Worm (Caenorhabditis elegans) whole organism, mixed stage, embryonic: ENCODE measurements around the gene rpl-18.

Source experiments
- M03D4.4 ChIP-seq: sonication (generic microtip); optimal IDR thresholded peaks from 2 replicates; lab custom pipeline; 2017; ENCODE audit warnings: mild to moderate bottlenecking, missing genetic modification characterization, missing compliant biosample characterization
- bed-3 ChIP-seq: fragments of 200-800 bp; sonication (Bioruptor generic); optimal IDR thresholded peaks from 3 replicates; lab custom pipeline; 2018; ENCODE audit warnings: mild to moderate bottlenecking, missing genetic modification characterization, moderate library complexity, missing compliant biosample characterization
- blmp-1 ChIP-seq: fragments of 150-350 bp; optimal IDR thresholded peaks from 2 replicates; lab custom pipeline; 2014; ENCODE audit warnings: missing biosample characterization, missing genetic modification characterization
- ceh-39 ChIP-seq: fragments of 150-350 bp; optimal IDR thresholded peaks from 2 replicates; lab custom pipeline; 2014; ENCODE audit warnings: missing biosample characterization, missing genetic modification characterization
- ceh-43 ChIP-seq: fragments of 200-800 bp; sonication (Bioruptor generic); optimal IDR thresholded peaks from 2 replicates; lab custom pipeline; 2018; ENCODE audit warnings: mild to moderate bottlenecking, missing genetic modification characterization, moderate library complexity, missing compliant biosample characterization
- ces-1 ChIP-seq: fragments of 150-350 bp; optimal IDR thresholded peaks from 2 replicates; lab custom pipeline; 2014; ENCODE audit warnings: missing biosample characterization, missing genetic modification reagents, missing genetic modification characterization
- cnd-1 ChIP-seq: fragments of 200-800 bp; sonication (Bioruptor generic); optimal IDR thresholded peaks from 2 replicates; lab custom pipeline; 2018; ENCODE audit warnings: mild to moderate bottlenecking, missing genetic modification characterization, missing compliant biosample characterization
- elt-1 ChIP-seq: sonication (generic microtip); optimal IDR thresholded peaks from 2 replicates; lab custom pipeline; 2017; ENCODE audit warnings: missing genetic modification characterization, mild to moderate bottlenecking, missing compliant biosample characterization, antibody characterized with exemption, moderate library complexity, borderline replicate concordance; ENCODE audit not compliant: insufficient read depth
- elt-3 ChIP-seq: fragments of 150-350 bp; optimal IDR thresholded peaks from 2 replicates; lab custom pipeline; 2014; ENCODE audit warnings: missing biosample characterization, missing genetic modification characterization
- flh-1 ChIP-seq: fragments of 200-800 bp; sonication (Bioruptor generic); optimal IDR thresholded peaks from 2 replicates; lab custom pipeline; 2018; ENCODE audit warnings: mild to moderate bottlenecking, missing genetic modification characterization, moderate library complexity, missing compliant biosample characterization
- ham-2 ChIP-seq: fragments of 200-800 bp; sonication (Bioruptor generic); optimal IDR thresholded peaks from 2 replicates; lab custom pipeline; 2018; ENCODE audit warnings: mild to moderate bottlenecking, missing genetic modification characterization, missing compliant biosample characterization
- hlh-1 ChIP-seq: fragments of 150-350 bp; optimal IDR thresholded peaks from 2 replicates; lab custom pipeline; 2014; ENCODE audit warnings: missing biosample characterization, missing genetic modification reagents, missing genetic modification characterization
- lin-13 ChIP-seq: fragments of 150-350 bp; optimal IDR thresholded peaks from 2 replicates; lab custom pipeline; 2014; ENCODE audit warnings: missing biosample characterization, missing genetic modification characterization
- lin-32 ChIP-seq: fragments of 200-800 bp; sonication (Bioruptor generic); optimal IDR thresholded peaks from 2 replicates; lab custom pipeline; 2018; ENCODE audit warnings: mild to moderate bottlenecking, missing genetic modification characterization, missing compliant biosample characterization
- lsy-2 ChIP-seq: fragments of 150-350 bp; optimal IDR thresholded peaks from 2 replicates; lab custom pipeline; 2014; ENCODE audit warnings: missing biosample characterization, missing genetic modification characterization
- mab-5 ChIP-seq: fragments of 150-350 bp; optimal IDR thresholded peaks from 2 replicates; lab custom pipeline; 2014; ENCODE audit warnings: missing biosample characterization, missing genetic modification characterization
- mep-1 ChIP-seq: fragments of 150-350 bp; optimal IDR thresholded peaks from 2 replicates; lab custom pipeline; 2017; ENCODE audit warnings: missing biosample characterization, missing genetic modification reagents, missing genetic modification characterization, inconsistent platforms
- nhr-12 ChIP-seq: fragments of 150-350 bp; optimal IDR thresholded peaks from 2 replicates; lab custom pipeline; 2014; ENCODE audit warnings: missing biosample characterization, missing genetic modification characterization
- nhr-2 ChIP-seq: fragments of 150-350 bp; optimal IDR thresholded peaks from 2 replicates; lab custom pipeline; 2014; ENCODE audit warnings: missing biosample characterization, missing genetic modification characterization
- nhr-237 ChIP-seq: fragments of 150-350 bp; optimal IDR thresholded peaks from 2 replicates; lab custom pipeline; 2014; ENCODE audit warnings: missing biosample characterization, missing genetic modification characterization
- nhr-28 ChIP-seq: fragments of 150-350 bp; optimal IDR thresholded peaks from 2 replicates; lab custom pipeline; 2014; ENCODE audit warnings: missing biosample characterization, missing genetic modification characterization
- nhr-76 ChIP-seq: sonication (generic microtip); optimal IDR thresholded peaks from 2 replicates; lab custom pipeline; 2017; ENCODE audit warnings: missing biosample characterization, missing genetic modification characterization
- pha-4 ChIP-seq: fragments of 150-350 bp; optimal IDR thresholded peaks from 2 replicates; lab custom pipeline; 2018; ENCODE audit warnings: missing biosample characterization, missing genetic modification reagents, missing genetic modification characterization
- sem-2 ChIP-seq: fragments of 200-800 bp; sonication (Bioruptor generic); optimal IDR thresholded peaks from 2 replicates; lab custom pipeline; 2018; ENCODE audit warnings: mild to moderate bottlenecking, missing genetic modification characterization, missing compliant biosample characterization
- sptf-1 ChIP-seq: sonication (generic microtip); optimal IDR thresholded peaks from 2 replicates; lab custom pipeline; 2017; ENCODE audit warnings: mild to moderate bottlenecking, missing genetic modification characterization, moderate library complexity, missing compliant biosample characterization
- tbx-8 ChIP-seq: fragments of 200-800 bp; sonication (Bioruptor generic); optimal IDR thresholded peaks from 2 replicates; lab custom pipeline; 2018; ENCODE audit warnings: mild to moderate bottlenecking, missing genetic modification characterization, moderate library complexity, missing compliant biosample characterization
- unc-120 ChIP-seq: sonication (generic microtip); optimal IDR thresholded peaks from 2 replicates; lab custom pipeline; 2017; ENCODE audit warnings: missing genetic modification characterization, missing compliant biosample characterization; ENCODE audit not compliant: poor library complexity, severe bottlenecking
- unc-39 ChIP-seq: fragments of 150-350 bp; optimal IDR thresholded peaks from 2 replicates; lab custom pipeline; 2014; ENCODE audit warnings: missing biosample characterization, missing genetic modification characterization
- unc-62 ChIP-seq: fragments of 150-350 bp; optimal IDR thresholded peaks from 2 replicates; lab custom pipeline; 2014; ENCODE audit warnings: missing biosample characterization, missing genetic modification reagents, missing genetic modification characterization
- zip-8 ChIP-seq: fragments of 150-350 bp; optimal IDR thresholded peaks from 2 replicates; lab custom pipeline; 2014; ENCODE audit warnings: missing biosample characterization, missing genetic modification characterization
- ztf-11 ChIP-seq: fragments of 150-350 bp; optimal IDR thresholded peaks from 2 replicates; lab custom pipeline; 2014; ENCODE audit warnings: missing biosample characterization, missing genetic modification characterization

Gene rpl-18

DNA sequence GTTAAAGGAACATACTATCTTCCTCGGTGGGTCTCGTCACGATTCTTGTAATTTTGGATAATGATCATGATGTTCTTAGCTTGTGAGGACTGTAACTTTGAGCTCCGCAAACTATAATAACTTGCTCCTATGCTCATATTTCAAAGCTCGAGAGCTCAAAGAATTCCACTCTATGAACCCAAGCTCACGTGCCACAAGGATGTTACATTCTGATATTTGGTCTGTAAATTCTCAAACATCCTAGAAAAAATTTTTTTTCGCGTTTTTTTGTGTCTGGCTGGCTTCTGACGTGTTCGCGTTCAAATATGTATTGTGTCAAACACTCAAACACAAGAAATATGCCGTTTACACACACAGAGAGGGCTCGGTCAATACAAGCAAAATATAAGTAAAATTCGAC, 1.6 kb upstream of the rpl-18 start, which contains the start of gene Y45F10D.16:
Gene Y45F10D.16, plus strand, starts transcription at position 301 of the 400 bp plus-strand sequence.
- TF ChIP-seq M03D4.4 (tag; lab: Kevin White, UChicago) (no peak), zip-8 (tag; lab: Kevin White, UChicago) (no peak), unc-62 (GFP tag; lab: Kevin White, UChicago) (no peak), nhr-237 (no peak), tbx-8 (no peak), pha-4 (tag; lab: Kevin White, UChicago) (no peak), nhr-76 (tag; lab: Kevin White, UChicago) (no peak), nhr-28 (tag; lab: Kevin White, UChicago) (no peak), ham-2 (GFP tag; lab: Kevin White, UChicago) (no peak), elt-1 (tag; lab: Kevin White, UChicago) (no peak)
- TF ChIP-seq, all 35 proteins: peak for 0

DNA sequence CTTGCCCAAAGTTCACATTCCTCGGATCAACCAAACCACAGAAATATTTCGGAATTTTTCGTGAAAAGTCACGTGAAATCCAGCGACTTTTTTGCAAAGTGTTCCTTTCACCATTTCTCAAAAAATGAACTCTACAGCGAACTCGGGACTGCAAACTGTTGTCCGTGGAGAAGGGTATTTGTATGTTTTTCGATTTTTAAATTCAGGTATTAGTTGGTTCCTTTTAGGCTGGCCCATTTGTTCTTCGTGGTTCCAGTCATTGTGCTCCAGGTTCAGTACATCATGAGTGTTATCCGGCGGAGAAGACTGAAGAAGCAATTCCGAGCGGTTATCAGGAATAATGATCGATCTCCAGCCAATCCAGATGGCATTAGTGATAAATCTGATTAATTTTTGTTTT, 920 bp upstream of the rpl-18 start:
- no peak for TF ChIP-seq hlh-1
- no peak for TF ChIP-seq mep-1 (tag; lab: Kevin White, UChicago)
- TF ChIP-seq zip-8 (tag; lab: Kevin White, UChicago), result no peak
- TF ChIP-seq nhr-2, result no peak
- no peak for TF ChIP-seq sptf-1 (tag; lab: Kevin White, UChicago)
- no peak for TF ChIP-seq ham-2 (GFP tag; lab: Kevin White, UChicago)
- TF ChIP-seq nhr-76 (tag; lab: Kevin White, UChicago), result no peak
- no peak for TF ChIP-seq lsy-2 (tag; lab: Kevin White, UChicago)
- TF ChIP-seq nhr-12 (tag; lab: Kevin White, UChicago), result no peak
- TF ChIP-seq ztf-11 (tag; lab: Kevin White, UChicago), result no peak
- no peak for TF ChIP-seq lin-13 (tag; lab: Kevin White, UChicago)
- no peak for TF ChIP-seq unc-120 (tag; lab: Kevin White, UChicago)
- TF ChIP-seq elt-3 (tag; lab: Kevin White, UChicago), result no peak
- TF ChIP-seq blmp-1 (tag; lab: Kevin White, UChicago), result no peak
- no peak for TF ChIP-seq tbx-8
- no peak for TF ChIP-seq elt-1 (tag; lab: Kevin White, UChicago)
- TF ChIP-seq cnd-1, result no peak
- no peak for TF ChIP-seq ces-1 (GFP tag; lab: Kevin White, UChicago)

DNA sequence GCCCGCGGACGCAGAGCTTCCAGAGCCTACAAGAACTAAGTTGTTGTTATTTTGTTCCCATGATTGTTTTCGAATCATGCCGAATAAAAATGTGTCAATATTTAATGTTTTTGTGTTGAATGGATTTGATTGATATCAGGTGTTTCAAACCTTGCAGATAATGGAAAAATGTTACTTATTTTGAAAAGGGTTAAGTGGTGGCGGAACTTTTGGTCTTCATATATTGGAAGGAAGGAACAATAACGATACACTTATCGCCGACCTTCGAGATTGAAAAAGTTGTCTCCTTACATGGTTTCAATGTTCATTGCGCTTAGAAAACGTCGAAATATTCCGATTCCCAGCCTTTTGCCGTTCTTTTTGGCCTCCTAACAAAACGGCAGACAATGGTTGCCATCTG, 1.0 kb downstream of the rpl-18 start, which contains the start of gene gly-10:
Gene gly-10, plus strand, starts transcription at position 387 of the 400 bp plus-strand sequence.
- no peak for TF ChIP-seq nhr-12 (tag; lab: Kevin White, UChicago)
- TF ChIP-seq flh-1 (GFP tag; lab: Kevin White, UChicago), result no peak
- TF ChIP-seq ztf-11 (tag; lab: Kevin White, UChicago), result no peak
- no peak for TF ChIP-seq lsy-2 (tag; lab: Kevin White, UChicago)
- no peak for TF ChIP-seq lin-32
- TF ChIP-seq mab-5 (tag; lab: Kevin White, UChicago), result no peak
- TF ChIP-seq nhr-28 (tag; lab: Kevin White, UChicago), result no peak
- no peak for TF ChIP-seq hlh-1
- no peak for TF ChIP-seq cnd-1
- no peak for TF ChIP-seq blmp-1 (tag; lab: Kevin White, UChicago)
- no peak for TF ChIP-seq unc-120 (tag; lab: Kevin White, UChicago)
- no peak for TF ChIP-seq sptf-1 (tag; lab: Kevin White, UChicago)
- no peak for TF ChIP-seq elt-1 (tag; lab: Kevin White, UChicago)
- TF ChIP-seq tbx-8, result no peak

DNA sequence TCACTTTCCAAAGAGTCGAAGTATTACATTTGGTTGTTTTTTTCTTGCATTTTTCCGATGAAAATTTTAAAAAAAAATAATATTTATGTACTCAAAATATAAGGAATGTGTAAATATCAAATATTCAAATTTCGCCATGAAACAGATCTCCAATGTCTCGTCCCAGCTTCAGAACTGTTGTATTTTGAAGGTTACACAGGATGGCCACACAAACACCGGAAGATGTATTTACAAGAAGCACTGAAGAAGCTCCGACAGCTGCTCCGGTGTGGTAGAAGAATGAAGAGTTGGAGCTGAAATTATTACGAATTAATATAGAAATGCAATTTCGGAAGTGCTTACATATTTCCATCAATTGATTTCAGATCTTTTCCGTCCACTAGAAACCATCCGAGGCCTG, 4.7 kb downstream of the rpl-18 start:
- TF ChIP-seq bed-3 (GFP tag; lab: Kevin White, UChicago) (no peak), ham-2 (GFP tag; lab: Kevin White, UChicago) (no peak), lsy-2 (tag; lab: Kevin White, UChicago) (no peak), elt-3 (tag; lab: Kevin White, UChicago) (no peak), nhr-2 (no peak), sptf-1 (tag; lab: Kevin White, UChicago) (no peak), ceh-43 (GFP tag; lab: Kevin White, UChicago) (no peak), ztf-11 (tag; lab: Kevin White, UChicago) (no peak), nhr-237 (no peak), pha-4 (tag; lab: Kevin White, UChicago) (no peak), unc-39 (no peak), ceh-39 (tag; lab: Kevin White, UChicago) (no peak), M03D4.4 (tag; lab: Kevin White, UChicago) (no peak), flh-1 (GFP tag; lab: Kevin White, UChicago) (no peak), mab-5 (tag; lab: Kevin White, UChicago) (no peak), sem-2 (GFP tag; lab: Kevin White, UChicago) (no peak), tbx-8 (no peak), ces-1 (GFP tag; lab: Kevin White, UChicago) (no peak), blmp-1 (tag; lab: Kevin White, UChicago) (no peak)
